Fruit fly (Drosophila melanogaster): Measurements from ENCODE around the gene Gr10b.

dm6 chrX:11425956-11426598 is 13.1 kb upstream of the Gr10b start:
- TF ChIP-seq cic (GFP tag; optimal IDR thresholded peaks at IDR 0.05) (peak; percentile 50), kay (GFP tag; ENCODE audit: borderline replicate concordance) (peak; percentile 90), toe (GFP tag; optimal IDR thresholded peaks at IDR 0.05) (peak; percentile 27), Hr96 (GFP tag; optimal IDR thresholded peaks at IDR 0.05) (peak; percentile 46), CG7045 (GFP tag; optimal IDR thresholded peaks at IDR 0.05) (peak; percentile 29), CG1620 (GFP tag; optimal IDR thresholded peaks at IDR 0.05) (peak; percentile 57), cnc (optimal IDR thresholded peaks at IDR 0.05) (no peak), Clk (GFP tag; optimal IDR thresholded peaks at IDR 0.05) (no peak), pad (GFP tag; optimal IDR thresholded peaks at IDR 0.05) (peak; percentile 89), CG11617 (GFP tag; optimal IDR thresholded peaks at IDR 0.05) (peak; percentile 35), tj (GFP tag; optimal IDR thresholded peaks at IDR 0.05) (no peak)

Measured in whole organism, adult.